Fruit fly (Drosophila melanogaster): ENCODE data around the gene CG43350.
A peak's percentile ranks its signal among the peaks of the same experiment; 100 is the strongest.

The CG43350 gene

DNA sequence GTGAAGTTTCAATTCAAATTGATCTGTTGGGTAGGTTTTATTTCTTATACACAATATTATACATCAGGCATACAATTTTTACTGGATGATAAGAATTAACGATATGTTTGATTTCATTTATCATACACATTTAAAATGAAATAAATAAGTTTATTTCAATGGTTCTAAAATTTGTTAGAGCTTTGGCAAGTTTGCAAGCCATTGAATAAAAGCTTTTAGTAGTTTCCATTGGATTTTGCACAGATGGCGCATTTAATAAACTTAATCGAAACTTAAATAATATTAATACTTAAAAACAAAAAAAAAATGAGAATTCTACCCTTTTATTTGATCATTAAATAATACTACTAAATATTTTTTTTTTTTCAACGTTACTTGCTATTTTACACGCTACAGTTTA, 7.4 kb upstream of the CG43350 start:
- no peak for TF ChIP-seq CG17806 (tag; optimal IDR thresholded peaks at IDR 0.05)

dm6 chr2L:9342532-9342931, 6.8 kb upstream of the CG43350 start, which contains the start of gene CG3748:
Gene CG3748, plus strand, starts transcription at chr2L:9342832.
- no peak for TF ChIP-seq CG14655 (GFP tag; optimal IDR thresholded peaks at IDR 0.05)
- TF ChIP-seq CG4496 (GFP tag; IDR thresholded peaks at IDR 0.05), result no peak
- TF ChIP-seq CG15710 (tag; optimal IDR thresholded peaks at IDR 0.05), result no peak
- TF ChIP-seq CG8159 (tag; optimal IDR thresholded peaks at IDR 0.05), result no peak
- TF ChIP-seq CG10348 (GFP tag; IDR thresholded peaks at IDR 0.05), result no peak
- no peak for TF ChIP-seq D1 (tag; optimal IDR thresholded peaks at IDR 0.05)
- no peak for TF ChIP-seq Ets98B (GFP tag; IDR thresholded peaks at IDR 0.05)
- TF ChIP-seq Pif1B (GFP tag; optimal IDR thresholded peaks at IDR 0.05), result no peak
- no peak for TF ChIP-seq Snoo (tag; optimal IDR thresholded peaks at IDR 0.05)
- TF ChIP-seq EcR (GFP tag; optimal IDR thresholded peaks at IDR 0.05), result no peak
- TF ChIP-seq Pif1A (GFP tag; optimal IDR thresholded peaks at IDR 0.05), result no peak
- no peak for TF ChIP-seq CG17806 (tag; optimal IDR thresholded peaks at IDR 0.05)

DNA sequence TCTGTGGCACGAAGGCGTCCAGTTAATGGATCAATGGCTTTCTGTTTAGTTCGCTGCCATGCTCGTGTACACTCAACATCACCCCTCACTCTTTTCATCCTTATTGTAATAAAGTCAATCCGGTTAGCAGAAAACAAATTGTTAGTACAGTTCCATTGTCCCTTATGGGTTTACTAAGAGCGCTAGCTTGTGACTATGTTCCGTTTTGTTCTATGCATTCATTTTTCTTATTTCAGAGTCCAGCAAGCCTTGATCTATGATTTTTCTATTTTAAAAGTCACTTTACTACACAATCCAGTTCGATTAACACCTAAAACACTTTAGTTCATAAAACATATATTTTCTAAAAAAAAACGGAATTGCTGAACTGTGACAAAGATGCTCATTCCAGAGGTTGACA, 824 bp downstream of the CG43350 start, which contains the start of gene CG13110:
Gene CG13110 (plus strand): TSS at position 301 of the 400 bp plus-strand sequence.
- TF ChIP-seq Ets98B (GFP tag; IDR thresholded peaks at IDR 0.05) (no peak), EcR (GFP tag; optimal IDR thresholded peaks at IDR 0.05) (no peak), gl (tag; optimal IDR thresholded peaks at IDR 0.05) (no peak), rn (GFP tag; IDR thresholded peaks at IDR 0.05) (no peak), CG8301 (tag; optimal IDR thresholded peaks at IDR 0.05) (no peak), Snoo (tag; optimal IDR thresholded peaks at IDR 0.05) (no peak), CG14655 (GFP tag; optimal IDR thresholded peaks at IDR 0.05) (no peak), CG12605 (GFP tag; IDR thresholded peaks at IDR 0.05) (no peak), D1 (tag; optimal IDR thresholded peaks at IDR 0.05) (no peak), CG17806 (tag; optimal IDR thresholded peaks at IDR 0.05) (no peak), CG13204 (GFP tag; optimal IDR thresholded peaks at IDR 0.05) (no peak), fd96Ca (GFP tag; IDR thresholded peaks at IDR 0.05) (no peak), CG9948 (tag; optimal IDR thresholded peaks at IDR 0.05) (no peak), CG34367 (tag; optimal IDR thresholded peaks at IDR 0.05) (no peak), CG10348 (GFP tag; IDR thresholded peaks at IDR 0.05) (no peak), CG4496 (GFP tag; IDR thresholded peaks at IDR 0.05) (no peak)

DNA sequence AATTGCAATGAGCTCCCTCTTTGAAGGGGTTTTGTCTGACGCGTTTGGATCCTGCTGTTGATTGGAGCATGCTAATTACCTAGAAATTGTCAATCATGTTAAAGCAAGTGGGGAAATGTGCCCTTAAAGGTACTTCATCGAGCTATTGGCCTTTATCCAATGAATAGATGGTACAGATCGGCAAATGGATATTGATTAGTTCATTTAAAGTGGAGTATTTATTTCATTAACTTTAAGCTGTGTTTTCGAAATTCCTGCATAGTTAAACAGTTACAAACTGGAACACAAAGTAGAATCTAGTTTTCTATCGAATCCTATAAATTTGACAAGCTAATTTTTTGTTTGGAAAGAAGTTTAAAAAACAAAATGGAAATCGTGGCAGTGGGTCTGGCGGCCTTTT, 18.0 kb downstream of the CG43350 start, which contains the start of gene CG34181:
Gene CG34181 (plus strand): TSS at position 301 of the 400 bp plus-strand sequence.
- no peak for TF ChIP-seq CG34367 (tag; optimal IDR thresholded peaks at IDR 0.05)
- TF ChIP-seq D1 (tag; optimal IDR thresholded peaks at IDR 0.05), result no peak
- TF ChIP-seq CG4496 (GFP tag; IDR thresholded peaks at IDR 0.05), result no peak
- no peak for TF ChIP-seq CG13204 (GFP tag; optimal IDR thresholded peaks at IDR 0.05)
- no peak for TF ChIP-seq CG12605 (GFP tag; IDR thresholded peaks at IDR 0.05)

- TF ChIP-seq CG12605 (GFP tag; IDR thresholded peaks at IDR 0.05), result no peak
- TF ChIP-seq Ets98B (GFP tag; IDR thresholded peaks at IDR 0.05), result no peak
- no peak for TF ChIP-seq CG13204 (GFP tag; optimal IDR thresholded peaks at IDR 0.05)
- no peak for TF ChIP-seq CG9948 (tag; optimal IDR thresholded peaks at IDR 0.05)
- no peak for TF ChIP-seq CG4496 (GFP tag; IDR thresholded peaks at IDR 0.05)
- no peak for TF ChIP-seq Pif1A (GFP tag; optimal IDR thresholded peaks at IDR 0.05)
Observed at dm6 chr2L:9369724-9370123, 20.4 kb downstream of the CG43350 start.

- no peak for TF ChIP-seq fd96Ca (GFP tag; IDR thresholded peaks at IDR 0.05)
- TF ChIP-seq CG13204 (GFP tag; optimal IDR thresholded peaks at IDR 0.05), result no peak
- TF ChIP-seq Ets98B (GFP tag; IDR thresholded peaks at IDR 0.05), result no peak
- TF ChIP-seq CG17806 (tag; optimal IDR thresholded peaks at IDR 0.05), result no peak
- 0 out of 2 replicates have a peak, but pooled peaks have one; percentile 21 for TF ChIP-seq CG10348 (GFP tag; IDR thresholded peaks at IDR 0.05)
Observed at dm6 chr2L:9377789-9378188, 28.4 kb downstream of the CG43350 start.

- TF ChIP-seq D1 (tag; optimal IDR thresholded peaks at IDR 0.05) (no peak), gl (tag; optimal IDR thresholded peaks at IDR 0.05) (no peak), Snoo (tag; optimal IDR thresholded peaks at IDR 0.05) (no peak), CG17806 (tag; optimal IDR thresholded peaks at IDR 0.05) (no peak), CG4496 (GFP tag; IDR thresholded peaks at IDR 0.05) (no peak)
Observed at dm6 chr2L:9386270-9386669, 36.9 kb downstream of the CG43350 start.

- TF ChIP-seq CG32121 (GFP tag; IDR thresholded peaks at IDR 0.05) (peak; percentile 75), Pif1A (GFP tag; optimal IDR thresholded peaks at IDR 0.05) (no peak), Snoo (tag; optimal IDR thresholded peaks at IDR 0.05) (no peak), Pif1B (GFP tag; optimal IDR thresholded peaks at IDR 0.05) (no peak), gl (tag; optimal IDR thresholded peaks at IDR 0.05) (no peak), D1 (tag; optimal IDR thresholded peaks at IDR 0.05) (peak; percentile 44), rn (GFP tag; IDR thresholded peaks at IDR 0.05) (peak; percentile 37; the same call in 1 of the 2 replicates), CG34367 (tag; optimal IDR thresholded peaks at IDR 0.05) (peak; percentile 55), CG8159 (tag; optimal IDR thresholded peaks at IDR 0.05) (peak; percentile 81), CG14655 (GFP tag; optimal IDR thresholded peaks at IDR 0.05) (peak; percentile 84), EcR (GFP tag; optimal IDR thresholded peaks at IDR 0.05) (no peak), CG12605 (GFP tag; IDR thresholded peaks at IDR 0.05) (no peak; the same call in 1 of the 2 replicates), CG9948 (tag; optimal IDR thresholded peaks at IDR 0.05) (peak; percentile 70), Ets98B (GFP tag; IDR thresholded peaks at IDR 0.05) (peak; percentile 70), CG13204 (GFP tag; optimal IDR thresholded peaks at IDR 0.05) (peak; percentile 1), CG15710 (tag; optimal IDR thresholded peaks at IDR 0.05) (peak; percentile 76), fd96Ca (GFP tag; IDR thresholded peaks at IDR 0.05) (peak; percentile 78), CG17806 (tag; optimal IDR thresholded peaks at IDR 0.05) (peak; percentile 69), CG10348 (GFP tag; IDR thresholded peaks at IDR 0.05) (no peak), CG8301 (tag; optimal IDR thresholded peaks at IDR 0.05) (peak; percentile 60), CG4496 (GFP tag; IDR thresholded peaks at IDR 0.05) (peak; percentile 67; the same call in 2 of the 3 replicates)
Observed at dm6 chr2L:9387240-9387672, 37.9 kb downstream of the CG43350 start, which contains the start of gene Aldh. Gene Aldh, plus strand, starts transcription at chr2L:9387389.
